Worm (Caenorhabditis elegans): ENCODE results near the gene trk-1.

DNA sequence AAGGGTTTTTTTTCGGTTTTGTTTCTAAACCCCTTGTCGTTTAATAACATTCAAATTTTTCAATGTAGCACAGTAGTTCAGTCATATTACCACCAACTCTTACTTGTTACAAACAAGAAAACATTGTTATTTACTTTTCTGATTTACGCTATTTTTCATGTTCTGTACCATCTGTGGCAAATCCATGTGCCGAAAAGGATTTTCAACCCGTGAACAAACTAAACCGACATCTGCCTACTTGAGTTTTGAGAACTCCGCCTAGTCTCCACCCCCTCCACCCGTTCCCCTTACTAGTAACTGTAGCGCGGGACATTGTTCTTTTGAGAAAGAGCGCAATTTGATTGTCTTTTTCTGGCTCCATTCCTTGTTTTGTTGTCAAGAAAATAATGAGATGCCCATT is 45.7 kb downstream of the trk-1 start, which contains the start of gene ensh-1:
- TF ChIP-seq mxl-1 (tag; optimal IDR thresholded peaks at IDR 0.05) (no peak), mes-4 (tag; optimal IDR thresholded peaks at IDR 0.05) (no peak), F52B5.7 (tag; optimal IDR thresholded peaks at IDR 0.05) (no peak), dpl-1 (GFP tag; optimal IDR thresholded peaks at IDR 0.05) (no peak), F33H1.4 (GFP tag; IDR thresholded peaks at IDR 0.05) (no peak), ztf-6 (GFP tag; IDR thresholded peaks at IDR 0.05) (no peak), efl-1 (GFP tag; optimal IDR thresholded peaks at IDR 0.05) (no peak), F39B2.1 (GFP tag; IDR thresholded peaks at IDR 0.05) (no peak), Y53F4B.3 (GFP tag; IDR thresholded peaks at IDR 0.05) (no peak), lin-54 (GFP tag; optimal IDR thresholded peaks at IDR 0.05) (no peak), sea-2 (GFP tag; IDR thresholded peaks at IDR 0.05) (no peak)

All from whole organism, young adult.